Worm (Caenorhabditis elegans): Measurements from ENCODE around the gene R166.3.

R166.3 gene

ce11 chrII:10555484-10556075, 16.4 kb upstream of the R166.3 start:
- no peak for TF ChIP-seq ceh-43 (GFP tag; optimal IDR thresholded peaks at IDR 0.05)
- no peak for TF ChIP-seq lsy-2 (tag; optimal IDR thresholded peaks at IDR 0.05)
- TF ChIP-seq cnd-1 (tag; optimal IDR thresholded peaks at IDR 0.05): no peak
- TF ChIP-seq drap-1 (GFP tag; optimal IDR thresholded peaks at IDR 0.05): no peak
- no peak for TF ChIP-seq ceh-83 (GFP tag; optimal IDR thresholded peaks at IDR 0.05)
- no peak for TF ChIP-seq ces-1 (GFP tag; optimal IDR thresholded peaks at IDR 0.05)
- no peak for TF ChIP-seq ceh-39 (tag; optimal IDR thresholded peaks at IDR 0.05)
- TF ChIP-seq tbx-8 (GFP tag; optimal IDR thresholded peaks at IDR 0.05): no peak
- TF ChIP-seq elt-3 (tag; optimal IDR thresholded peaks at IDR 0.05): no peak
- no peak for TF ChIP-seq ztf-11 (tag; optimal IDR thresholded peaks at IDR 0.05)
- no peak for TF ChIP-seq bed-3 (GFP tag; optimal IDR thresholded peaks at IDR 0.05)
- TF ChIP-seq pha-4 (tag; optimal IDR thresholded peaks at IDR 0.05): no peak
- no peak for TF ChIP-seq nhr-12 (tag; optimal IDR thresholded peaks at IDR 0.05)
- no peak for TF ChIP-seq mls-2 (tag; optimal IDR thresholded peaks at IDR 0.05)
- no peak for TF ChIP-seq mep-1 (tag; optimal IDR thresholded peaks at IDR 0.05)
- no peak for TF ChIP-seq lin-13 (tag; optimal IDR thresholded peaks at IDR 0.05)
- no peak for TF ChIP-seq ham-2 (GFP tag; optimal IDR thresholded peaks at IDR 0.05)
- peak; percentile 20 for TF ChIP-seq sptf-1 (tag; optimal IDR thresholded peaks at IDR 0.05)
- TF ChIP-seq flh-1 (GFP tag; optimal IDR thresholded peaks at IDR 0.05): no peak
- no peak for TF ChIP-seq mab-5 (tag; optimal IDR thresholded peaks at IDR 0.05)
- TF ChIP-seq nhr-2 (tag; optimal IDR thresholded peaks at IDR 0.05): no peak
- no peak for TF ChIP-seq blmp-1 (tag; optimal IDR thresholded peaks at IDR 0.05)
- no peak for TF ChIP-seq zip-8 (tag; optimal IDR thresholded peaks at IDR 0.05)
- TF ChIP-seq unc-39 (tag; optimal IDR thresholded peaks at IDR 0.05): no peak
- no peak for TF ChIP-seq nhr-237 (tag; optimal IDR thresholded peaks at IDR 0.05)
- TF ChIP-seq lin-32 (GFP tag; optimal IDR thresholded peaks at IDR 0.05): no peak
- no peak for TF ChIP-seq M03D4.4 (tag; optimal IDR thresholded peaks at IDR 0.05)
- no peak for TF ChIP-seq elt-1 (tag; optimal IDR thresholded peaks at IDR 0.05; ENCODE audit: borderline replicate concordance, insufficient read depth)
- peak; percentile 37 for TF ChIP-seq hlh-1 (tag; optimal IDR thresholded peaks at IDR 0.05)
- peak; percentile 80 for TF ChIP-seq unc-62 (GFP tag; optimal IDR thresholded peaks at IDR 0.05)
- peak; percentile 70 for TF ChIP-seq unc-120 (tag; optimal IDR thresholded peaks at IDR 0.05; ENCODE audit: poor library complexity, severe bottlenecking)
- no peak for TF ChIP-seq sem-2 (GFP tag; optimal IDR thresholded peaks at IDR 0.05)
- no peak for TF ChIP-seq nhr-28 (tag; optimal IDR thresholded peaks at IDR 0.05)
- no peak for TF ChIP-seq nhr-76 (tag; optimal IDR thresholded peaks at IDR 0.05)
- no peak for TF ChIP-seq snpc-4 (tag; optimal IDR thresholded peaks at IDR 0.05)

ce11 chrII:10554972-10555371, 15.8 kb upstream of the R166.3 start, which contains the start of gene mnk-1:
TSS of gene mnk-1 (minus strand) at chrII:10555044.
- no peak for TF ChIP-seq flh-1 (GFP tag; optimal IDR thresholded peaks at IDR 0.05)
- TF ChIP-seq ceh-43 (GFP tag; optimal IDR thresholded peaks at IDR 0.05): no peak
- TF ChIP-seq pha-4 (tag; optimal IDR thresholded peaks at IDR 0.05): no peak

DNA sequence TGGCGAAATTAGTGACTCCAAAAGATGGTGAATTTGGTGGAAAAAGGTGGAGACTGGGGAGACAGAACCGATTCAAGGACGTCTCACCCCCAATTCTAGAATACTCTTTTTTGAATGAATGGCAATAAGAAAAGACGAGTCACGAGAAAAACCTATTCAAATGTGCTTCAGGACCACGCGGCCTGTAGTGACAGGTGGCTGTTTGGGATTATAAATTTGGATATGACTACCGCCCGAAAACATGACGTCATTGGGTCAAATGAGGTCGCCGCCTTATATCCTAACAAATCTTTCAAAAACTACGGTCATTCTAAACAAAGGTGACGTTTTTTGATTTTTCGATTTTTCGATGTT, 14.9 kb upstream of the R166.3 start:
- TF ChIP-seq cnd-1 (tag; optimal IDR thresholded peaks at IDR 0.05): peak; percentile 40
- TF ChIP-seq nhr-2 (tag; optimal IDR thresholded peaks at IDR 0.05): peak; percentile 71
- peak; percentile 50 for TF ChIP-seq zip-8 (tag; optimal IDR thresholded peaks at IDR 0.05)
- TF ChIP-seq lin-13 (tag; optimal IDR thresholded peaks at IDR 0.05): no peak
- TF ChIP-seq unc-62 (GFP tag; optimal IDR thresholded peaks at IDR 0.05): peak; percentile 5
- peak; percentile 82 for TF ChIP-seq lin-32 (GFP tag; optimal IDR thresholded peaks at IDR 0.05)
- TF ChIP-seq nhr-76 (tag; optimal IDR thresholded peaks at IDR 0.05): no peak

DNA sequence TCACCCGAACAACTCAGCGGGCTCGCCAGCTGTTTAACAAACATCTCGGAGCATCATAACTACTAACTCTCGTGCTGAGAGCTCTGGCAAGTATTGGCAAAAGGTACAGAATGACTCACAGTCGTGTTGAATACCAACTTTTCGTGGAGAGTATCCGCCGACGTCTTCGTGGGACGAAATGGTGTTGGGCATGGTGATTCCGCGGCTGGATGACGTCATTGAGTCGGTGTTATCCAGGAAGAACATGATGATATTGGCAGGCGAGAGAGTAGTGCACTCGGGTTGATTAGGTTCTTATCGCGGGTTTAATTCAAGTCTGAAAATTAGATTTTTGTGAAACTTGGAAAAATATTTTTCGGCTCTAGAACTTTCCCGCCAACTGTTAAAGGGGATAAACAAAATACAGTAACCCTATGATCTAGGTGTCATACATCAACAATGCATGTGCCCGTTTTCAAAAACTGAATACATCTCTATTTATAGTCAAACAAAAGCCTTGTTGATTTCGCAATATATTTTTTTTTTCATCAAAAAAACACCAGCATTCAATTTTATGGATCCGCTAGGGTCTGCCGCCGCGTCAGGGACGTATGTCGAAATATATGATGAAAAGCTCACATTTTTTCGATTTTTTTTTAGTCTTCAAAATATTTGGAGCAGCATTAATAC, 14.4 kb upstream of the R166.3 start:
- peak; percentile 9 for TF ChIP-seq zip-8 (tag; optimal IDR thresholded peaks at IDR 0.05)
- no peak for TF ChIP-seq unc-120 (tag; optimal IDR thresholded peaks at IDR 0.05; ENCODE audit: poor library complexity, severe bottlenecking)
- no peak for TF ChIP-seq mep-1 (tag; optimal IDR thresholded peaks at IDR 0.05)
- TF ChIP-seq ceh-83 (GFP tag; optimal IDR thresholded peaks at IDR 0.05): no peak
- TF ChIP-seq hlh-1 (tag; optimal IDR thresholded peaks at IDR 0.05): peak; percentile 15
- TF ChIP-seq nhr-12 (tag; optimal IDR thresholded peaks at IDR 0.05): no peak
- TF ChIP-seq lsy-2 (tag; optimal IDR thresholded peaks at IDR 0.05): no peak
